Worm (Caenorhabditis elegans): ENCODE measurements around the gene C03B1.2.

C03B1.2 gene

DNA sequence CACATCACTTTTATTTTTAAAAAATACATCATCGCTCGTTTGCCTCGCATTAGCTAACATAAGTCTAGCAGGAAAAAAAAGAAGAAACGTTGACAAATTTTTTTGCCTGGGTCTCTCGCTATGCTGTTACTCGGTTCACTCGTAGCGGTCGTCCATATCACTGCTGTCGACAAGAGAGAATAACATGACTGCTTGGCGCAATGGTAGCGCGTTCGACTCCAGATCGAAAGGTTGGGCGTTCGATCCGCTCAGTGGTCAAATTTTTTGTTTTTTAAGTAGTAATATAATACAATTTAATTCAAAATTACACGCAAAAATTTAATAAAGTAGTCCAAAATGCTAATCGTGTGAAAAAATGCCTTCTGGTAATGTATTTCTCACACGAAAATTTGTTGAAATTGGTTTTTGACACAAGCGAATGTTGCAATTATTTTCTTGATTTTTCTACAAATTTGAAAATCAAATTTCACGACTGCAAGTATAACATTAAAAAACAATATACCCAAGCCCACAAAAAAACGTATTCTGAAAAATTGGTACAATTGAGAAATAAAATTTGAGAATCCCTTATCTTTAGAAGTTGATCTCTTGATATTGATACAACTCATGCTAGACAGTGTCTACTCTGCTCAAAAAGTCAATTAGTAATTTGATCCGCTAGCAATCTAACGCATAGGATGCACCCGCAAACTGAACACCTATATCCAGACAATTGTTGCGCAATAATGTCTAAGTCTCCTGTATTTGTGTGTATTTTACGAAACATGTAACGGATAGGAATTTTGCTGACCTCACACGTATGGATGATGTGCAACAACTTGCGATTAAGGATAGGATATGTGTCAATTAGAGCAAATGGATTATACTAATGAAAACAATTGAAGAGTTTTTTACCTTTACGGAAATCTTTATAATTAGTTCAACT lies 1.6 kb downstream of the C03B1.2 start (continued):
- no peak for TF ChIP-seq nhr-10 (tag; optimal IDR thresholded peaks at IDR 0.05)
- TF ChIP-seq vab-7 (GFP tag; IDR thresholded peaks at IDR 0.05) = peak; percentile 90
- TF ChIP-seq egl-43 (GFP tag; IDR thresholded peaks at IDR 0.05) = no peak; the same call in none of the 2 replicates
- peak; percentile 38 for TF ChIP-seq zfp-2 (tag; optimal IDR thresholded peaks at IDR 0.05)
- TF ChIP-seq ceh-28 (tag; optimal IDR thresholded peaks at IDR 0.05) = no peak
- 0 out of 2 replicates have a peak, but pooled peaks have one; percentile 77 for TF ChIP-seq saeg-2 (GFP tag; IDR thresholded peaks at IDR 0.05)
- no peak for TF ChIP-seq pqm-1 (tag; optimal IDR thresholded peaks at IDR 0.05)
- peak; percentile 61 for TF ChIP-seq nhr-48 (tag; optimal IDR thresholded peaks at IDR 0.05)
- peak; percentile 69; the same call in 1 of the 2 replicates for TF ChIP-seq ceh-44 (GFP tag; IDR thresholded peaks at IDR 0.05)
- TF ChIP-seq unc-130 (GFP tag; optimal IDR thresholded peaks at IDR 0.05) = peak; percentile 45
- peak; percentile 60 for TF ChIP-seq lir-3 (tag; optimal IDR thresholded peaks at IDR 0.05)
- TF ChIP-seq egl-27 (tag; optimal IDR thresholded peaks at IDR 0.05) = no peak
- 0 out of 2 replicates have a peak, but pooled peaks have one; percentile 21 for TF ChIP-seq zip-11 (GFP tag; IDR thresholded peaks at IDR 0.05)
- peak; percentile 83 for TF ChIP-seq snpc-1.2 (GFP tag; IDR thresholded peaks at IDR 0.05)
- TF ChIP-seq lin-29 (GFP tag; IDR thresholded peaks at IDR 0.05) = peak; percentile 43; the same call in 1 of the 2 replicates
- TF ChIP-seq spr-3 (GFP tag; optimal IDR thresholded peaks at IDR 0.05) = peak; percentile 81
- TF ChIP-seq Y48G9A.11 (GFP tag; IDR thresholded peaks at IDR 0.05) = peak; percentile 51; the same call in 1 of the 2 replicates
- TF ChIP-seq dpl-1 (GFP tag; optimal IDR thresholded peaks at IDR 0.05) = no peak
- TF ChIP-seq R02D3.7 (tag; optimal IDR thresholded peaks at IDR 0.05) = no peak

DNA sequence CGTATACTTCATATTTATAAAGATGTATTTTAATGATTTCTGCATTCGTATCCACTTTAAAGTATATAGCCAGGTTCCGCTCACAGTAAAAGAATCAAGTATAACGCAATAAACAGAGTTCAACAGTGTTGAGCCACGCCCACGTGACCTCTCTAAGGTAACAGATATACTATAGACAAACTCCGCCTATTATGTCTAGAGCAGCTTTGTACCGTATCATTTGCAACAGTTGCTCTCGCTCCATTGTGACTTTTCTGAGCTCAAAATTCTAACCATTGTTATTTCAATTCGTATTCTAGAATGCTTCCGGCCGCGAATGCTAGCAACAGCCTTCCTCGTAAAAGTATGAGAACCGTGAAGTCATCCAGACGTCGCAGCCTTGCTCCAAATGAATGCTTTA lies 3.5 kb downstream of the C03B1.2 start, which contains the start of gene C03B1.17:
Gene C03B1.17 (plus strand): TSS at position 301 of the 400 bp plus-strand sequence.
- TF ChIP-seq nhr-48 (tag; optimal IDR thresholded peaks at IDR 0.05) (no peak), ama-1 (optimal IDR thresholded peaks at IDR 0.05) (no peak), arid-1 (GFP tag; conservative IDR thresholded peaks at IDR 0.05) (no peak), egl-27 (tag; optimal IDR thresholded peaks at IDR 0.05) (no peak), hmg-1.1 (GFP tag; IDR thresholded peaks at IDR 0.05) (no peak), ZK546.5 (tag; optimal IDR thresholded peaks at IDR 0.05) (no peak)

DNA sequence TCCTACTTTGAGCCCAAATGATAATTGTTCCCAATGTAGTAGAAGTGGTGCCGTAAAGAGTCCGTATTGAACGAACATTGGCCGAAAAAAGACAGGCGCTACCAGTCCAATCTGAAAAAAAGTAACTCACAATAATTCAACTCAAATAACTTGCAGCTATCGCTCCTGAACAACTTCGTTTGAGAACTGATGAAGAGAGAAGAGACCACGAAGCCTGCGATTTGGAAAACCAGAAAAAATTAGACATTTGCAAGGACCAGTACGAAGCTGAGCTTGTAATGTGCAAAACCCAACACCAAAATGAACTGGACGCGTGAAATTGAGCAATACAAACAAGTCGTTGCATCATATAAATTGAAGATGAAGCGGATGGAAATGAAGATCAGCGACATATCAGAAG lies 4.6 kb downstream of the C03B1.2 start, which contains the start of gene C03B1.1:
Gene C03B1.1 (plus strand): TSS at position 301 of the 400 bp plus-strand sequence.
- no peak for TF ChIP-seq tra-1 (GFP tag; IDR thresholded peaks at IDR 0.05)
- peak; percentile 86 for TF ChIP-seq aha-1 (tag)

DNA sequence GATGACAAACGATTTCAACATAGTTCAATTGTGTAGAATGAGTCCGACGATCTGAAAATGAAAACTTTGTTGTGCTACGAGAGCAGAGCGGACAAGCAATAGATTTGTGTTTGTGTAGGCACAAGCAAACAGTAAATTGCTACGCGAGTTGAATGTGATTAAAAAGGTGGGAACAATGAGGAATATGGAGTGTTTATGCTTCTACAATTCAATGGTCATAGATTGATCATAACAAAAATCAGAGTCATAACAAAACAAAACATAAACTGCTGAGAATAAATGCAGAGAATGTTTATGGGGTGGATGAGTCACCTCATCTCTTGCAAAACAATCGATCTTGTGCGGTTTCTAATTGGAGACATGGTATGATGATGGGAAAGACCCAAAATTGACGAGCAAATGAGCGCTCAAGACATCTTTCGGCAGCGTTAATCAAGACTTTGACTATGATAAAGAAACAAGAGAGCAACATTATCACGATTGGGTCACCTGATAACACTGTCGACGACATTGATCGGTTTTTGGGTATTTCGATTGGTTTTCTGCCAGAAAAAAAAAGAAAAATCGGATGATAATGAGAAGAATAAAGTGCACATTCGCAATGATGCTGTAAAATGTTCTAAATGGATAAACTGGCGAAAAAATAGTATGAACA lies 7.9 kb downstream of the C03B1.2 start, which contains the start of gene lmp-1:
Gene lmp-1 (minus strand): TSS at position 51 of the 655 bp plus-strand sequence.
- TF ChIP-seq aha-1 (tag) (peak; percentile 84), php-3 (GFP tag; IDR thresholded peaks at IDR 0.05) (peak; percentile 47; the same call in 1 of the 2 replicates), snpc-4 (tag; optimal IDR thresholded peaks at IDR 0.05) (no peak), cey-2 (tag; optimal IDR thresholded peaks at IDR 0.05; ENCODE audit: borderline replicate concordance, insufficient read depth) (no peak), hmg-1.1 (GFP tag; IDR thresholded peaks at IDR 0.05) (no peak), nhr-11 (tag; optimal IDR thresholded peaks at IDR 0.05) (no peak), madf-9 (GFP tag; conservative IDR thresholded peaks at IDR 0.05) (no peak), D1046.2 (GFP tag; IDR thresholded peaks at IDR 0.05) (no peak), nhr-6 (tag; optimal IDR thresholded peaks at IDR 0.05) (no peak), hlh-11 (tag; optimal IDR thresholded peaks at IDR 0.05) (peak; percentile 18), pqm-1 (tag; optimal IDR thresholded peaks at IDR 0.05) (peak; percentile 33), daf-16 (GFP tag; optimal IDR thresholded peaks at IDR 0.05) (no peak), daf-16 (tag; optimal IDR thresholded peaks at IDR 0.05) (peak; percentile 77), dve-1 (tag; optimal IDR thresholded peaks at IDR 0.05; ENCODE audit: insufficient read depth) (peak; percentile 25), dmd-6 (GFP tag; IDR thresholded peaks at IDR 0.05) (peak; percentile 38; the same call in 1 of the 2 replicates), hlh-30 (tag; optimal IDR thresholded peaks at IDR 0.05; ENCODE audit: insufficient read depth) (no peak)

Data from whole organism, L4 larva.